Worm (Caenorhabditis elegans) whole organism, midembryonic: ENCODE data around the gene grd-8.

Experiments
- T22C8.4 ChIP-seq: fragments of 200-800 bp; sonication (Bioruptor generic); IDR thresholded peaks from 2 replicates; pipeline ENCODE4 v1.3.6; 2022; ENCODE audit warnings: missing genetic modification characterization, missing compliant biosample characterization
- cog-1 ChIP-seq: sonication (generic microtip); optimal IDR thresholded peaks from 2 replicates; lab custom pipeline; 2016; ENCODE audit warnings: missing genetic modification characterization, missing compliant biosample characterization
- flt-1 ChIP-seq: fragments of 200-800 bp; sonication (Bioruptor generic); IDR thresholded peaks from 2 replicates; pipeline ENCODE4 v1.3.6; 2022; ENCODE audit warnings: missing genetic modification characterization, missing compliant biosample characterization
- klf-2 ChIP-seq: fragments of 200-800 bp; sonication (Bioruptor generic); conservative IDR thresholded peaks from 2 replicates; pipeline ENCODE4 v1.3.6; 2022; ENCODE audit warnings: missing genetic modification reagents, missing genetic modification characterization, missing compliant biosample characterization
- ref-1 ChIP-seq: fragments of 200-800 bp; sonication (Bioruptor generic); conservative IDR thresholded peaks from 2 replicates; pipeline ENCODE4 v1.3.6; 2022; ENCODE audit warnings: missing genetic modification reagents, missing genetic modification characterization, missing compliant biosample characterization
- tab-1 ChIP-seq: fragments of 200-800 bp; sonication (Bioruptor generic); IDR thresholded peaks from 2 replicates; pipeline ENCODE4 v1.3.6; 2022; ENCODE audit warnings: missing genetic modification characterization, missing compliant biosample characterization
- ztf-23 ChIP-seq: fragments of 200-800 bp; sonication (Bioruptor generic); IDR thresholded peaks from 2 replicates; pipeline ENCODE4 v1.3.6; 2022; ENCODE audit warnings: missing genetic modification reagents, missing genetic modification characterization, missing compliant biosample characterization
- ztf-29 ChIP-seq: fragments of 200-800 bp; sonication (Bioruptor generic); IDR thresholded peaks from 2 replicates; pipeline ENCODE4 v1.3.6; 2022; ENCODE audit warnings: missing genetic modification reagents, missing genetic modification characterization, missing compliant biosample characterization

ce11 chrV:7804064-7804800 lies 38.1 kb upstream of the grd-8 start, which contains the start of gene uvs-1:
- no peak for TF ChIP-seq tab-1
- TF ChIP-seq flt-1 (GFP tag; lab: Robert Waterston, UW) = no peak
- no peak for TF ChIP-seq ztf-29 (GFP tag; lab: Robert Waterston, UW)
- 0 out of 2 replicates have a peak, but pooled peaks have one; percentile 33 for TF ChIP-seq T22C8.4 (GFP tag; lab: Robert Waterston, UW)
- no peak for TF ChIP-seq klf-2
- TF ChIP-seq ref-1 (GFP tag; lab: Robert Waterston, UW) = no peak
- no peak for TF ChIP-seq cog-1 (tag; lab: Kevin White, UChicago)
- TF ChIP-seq ztf-23 (GFP tag; lab: Robert Waterston, UW) = no peak
